Worm (Caenorhabditis elegans) whole organism, L1 larva: ENCODE data around the gene casy-1.

Source experiments
- C04F5.9 ChIP-seq: sonication (generic microtip); optimal IDR thresholded peaks from 2 replicates; lab custom pipeline; 2016; ENCODE audit warnings: missing genetic modification characterization, missing compliant biosample characterization
- aha-1 ChIP-seq: fragments of 150-350 bp; optimal IDR thresholded peaks from 2 replicates; lab custom pipeline; 2014; ENCODE audit warnings: missing biosample characterization, missing genetic modification characterization
- alr-1 ChIP-seq: fragments of 200-800 bp; sonication (Bioruptor generic); optimal IDR thresholded peaks from 2 replicates; lab custom pipeline; 2018; ENCODE audit warnings: borderline replicate concordance, mild to moderate bottlenecking, missing genetic modification characterization, missing compliant biosample characterization
- blmp-1 ChIP-seq: fragments of 150-350 bp; optimal IDR thresholded peaks from 2 replicates; lab custom pipeline; 2014; ENCODE audit warnings: missing biosample characterization, missing genetic modification characterization
- ceh-63 ChIP-seq: fragments of 200-800 bp; sonication (Bioruptor generic); optimal IDR thresholded peaks from 2 replicates; lab custom pipeline; 2018; ENCODE audit warnings: mild to moderate bottlenecking, missing genetic modification characterization, missing compliant biosample characterization
- ceh-90 ChIP-seq: sonication (generic microtip); optimal IDR thresholded peaks from 2 replicates; lab custom pipeline; 2016; ENCODE audit warnings: missing genetic modification characterization, missing compliant biosample characterization
- ces-1 ChIP-seq: fragments of 150-350 bp; optimal IDR thresholded peaks from 2 replicates; lab custom pipeline; 2014; ENCODE audit warnings: missing biosample characterization, missing genetic modification reagents, missing genetic modification characterization
- dpl-1 ChIP-seq, 3 experiments: fragments of 150-350 bp in 2 of 3; sonication (generic microtip) in 1 of 3; optimal IDR thresholded peaks; 2 replicates each; lab custom pipeline; 2014 to 2017; ENCODE audit warnings: missing biosample characterization in 3 of 3, missing genetic modification characterization in 3 of 3, missing genetic modification reagents in 3 of 3
- dsc-1 ChIP-seq: sonication (generic microtip); optimal IDR thresholded peaks from 2 replicates; lab custom pipeline; 2016; ENCODE audit warnings: mild to moderate bottlenecking, missing genetic modification characterization, missing compliant biosample characterization
- efl-3 ChIP-seq: fragments of 200-800 bp; sonication (Bioruptor generic); optimal IDR thresholded peaks from 2 replicates; lab custom pipeline; 2018; ENCODE audit warnings: mild to moderate bottlenecking, missing genetic modification characterization, missing compliant biosample characterization
- egl-13 ChIP-seq: sonication (generic microtip); optimal IDR thresholded peaks from 2 replicates; lab custom pipeline; 2016; ENCODE audit warnings: missing genotype, missing genetic modification reagents, missing genetic modification characterization, missing compliant biosample characterization
- egl-27 ChIP-seq, 2 experiments: fragments of 150-350 bp in 1 of 2; sonication (generic microtip); optimal IDR thresholded peaks; 3 replicates each; lab custom pipeline; 2017 to 2018; ENCODE audit warnings: missing biosample characterization in 2 of 2, missing genetic modification characterization in 2 of 2, missing genetic modification reagents in 2 of 2
- elt-2 ChIP-seq: sonication (generic microtip); optimal IDR thresholded peaks from 2 replicates; lab custom pipeline; 2016; ENCODE audit warnings: missing genetic modification characterization, mild to moderate bottlenecking, inconsistent platforms, missing compliant biosample characterization, missing genetic modification reagents
- elt-3 ChIP-seq, 6 experiments: fragments of 150-350 bp in 1 of 6; sonication (generic microtip); optimal IDR thresholded peaks; 2 replicates each; lab custom pipeline; 2017 to 2018; ENCODE audit warnings: missing biosample characterization in 6 of 6, missing genetic modification characterization in 6 of 6, inconsistent platforms in 1 of 6
- ets-5 ChIP-seq: fragments of 200-800 bp; sonication (Bioruptor generic); IDR thresholded peaks from 2 replicates; pipeline ENCODE4 v1.3.6; 2022; ENCODE audit warnings: missing genetic modification characterization, missing compliant biosample characterization
- fkh-10 ChIP-seq: sonication (generic microtip); optimal IDR thresholded peaks from 2 replicates; lab custom pipeline; 2017; ENCODE audit warnings: missing biosample characterization, missing genetic modification reagents, missing genetic modification characterization
- fkh-4 ChIP-seq: sonication (generic microtip); optimal IDR thresholded peaks from 2 replicates; lab custom pipeline; 2016; ENCODE audit warnings: missing compliant biosample characterization, missing genetic modification characterization, borderline replicate concordance
- fos-1 ChIP-seq: fragments of 150-350 bp; optimal IDR thresholded peaks from 2 replicates; lab custom pipeline; 2014; ENCODE audit warnings: missing biosample characterization, missing genetic modification characterization
- grh-1 ChIP-seq: fragments of 200-800 bp; sonication (Bioruptor generic); IDR thresholded peaks from 2 replicates; pipeline ENCODE4 v1.3.6; 2022; ENCODE audit warnings: missing genetic modification reagents, missing genetic modification characterization, missing compliant biosample characterization
- hlh-17 ChIP-seq: fragments of 200-800 bp; sonication (Bioruptor generic); optimal IDR thresholded peaks from 2 replicates; lab custom pipeline; 2018; ENCODE audit warnings: missing genetic modification characterization, mild to moderate bottlenecking, missing compliant biosample characterization, moderate library complexity, borderline replicate concordance
- hlh-4 ChIP-seq: sonication (generic microtip); optimal IDR thresholded peaks from 2 replicates; lab custom pipeline; 2016; ENCODE audit warnings: mild to moderate bottlenecking, missing genetic modification characterization, missing compliant biosample characterization
- lin-13 ChIP-seq: fragments of 150-350 bp; optimal IDR thresholded peaks from 2 replicates; lab custom pipeline; 2014; ENCODE audit warnings: missing biosample characterization, missing genetic modification reagents, missing genetic modification characterization
- lin-15B ChIP-seq: fragments of 150-350 bp; sonication (generic microtip); optimal IDR thresholded peaks from 3 replicates; lab custom pipeline; 2014; ENCODE audit warnings: missing biosample characterization, missing genetic modification characterization
- lin-39 ChIP-seq: fragments of 150-350 bp; optimal IDR thresholded peaks from 2 replicates; lab custom pipeline; 2014; ENCODE audit warnings: missing biosample characterization, missing genetic modification reagents, missing genetic modification characterization
- lsy-2 ChIP-seq, 2 experiments: fragments of 150-350 bp; optimal IDR thresholded peaks; 2 replicates each; lab custom pipeline; 2014; ENCODE audit warnings: missing biosample characterization in 2 of 2, missing genetic modification characterization in 2 of 2
- mab-9 ChIP-seq: fragments of 200-800 bp; sonication (Bioruptor generic); IDR thresholded peaks from 2 replicates; pipeline ENCODE4 v1.3.6; 2022; ENCODE audit warnings: missing genetic modification reagents, missing genetic modification characterization, missing compliant biosample characterization
- mdl-1 ChIP-seq, 2 experiments: fragments of 150-350 bp; optimal IDR thresholded peaks; 2 replicates each; lab custom pipeline; 2014 to 2017; ENCODE audit warnings: missing biosample characterization in 2 of 2, missing genetic modification characterization in 2 of 2, inconsistent platforms in 1 of 2
- mef-2 ChIP-seq: fragments of 150-350 bp; optimal IDR thresholded peaks from 2 replicates; lab custom pipeline; 2014; ENCODE audit warnings: missing biosample characterization, missing genetic modification characterization
- nhr-19 ChIP-seq: fragments of 200-800 bp; sonication (Bioruptor generic); conservative IDR thresholded peaks from 2 replicates; pipeline ENCODE4 v1.3.6; 2022; ENCODE audit warnings: missing genetic modification characterization, missing compliant biosample characterization
- nhr-20 ChIP-seq: sonication (generic microtip); optimal IDR thresholded peaks from 2 replicates; lab custom pipeline; 2016; ENCODE audit warnings: mild to moderate bottlenecking, missing genetic modification characterization, missing compliant biosample characterization
- nhr-237 ChIP-seq: fragments of 150-350 bp; optimal IDR thresholded peaks from 2 replicates; lab custom pipeline; 2014; ENCODE audit warnings: missing biosample characterization, missing genetic modification characterization
- nhr-47 ChIP-seq: sonication (generic microtip); optimal IDR thresholded peaks from 2 replicates; lab custom pipeline; 2016; ENCODE audit warnings: mild to moderate bottlenecking, missing genetic modification characterization, moderate library complexity, missing compliant biosample characterization
- nhr-77 ChIP-seq: fragments of 150-350 bp; optimal IDR thresholded peaks from 2 replicates; lab custom pipeline; 2014; ENCODE audit warnings: missing biosample characterization, missing genetic modification characterization
- nhr-84 ChIP-seq: sonication (generic microtip); optimal IDR thresholded peaks from 2 replicates; lab custom pipeline; 2017; ENCODE audit warnings: missing biosample characterization, missing genetic modification characterization
- nhr-90 ChIP-seq: sonication (generic microtip); optimal IDR thresholded peaks from 2 replicates; lab custom pipeline; 2016; ENCODE audit warnings: mild to moderate bottlenecking, missing genetic modification characterization, missing compliant biosample characterization; ENCODE audit not compliant: poor library complexity
- pax-3 ChIP-seq: fragments of 200-800 bp; sonication (Bioruptor generic); optimal IDR thresholded peaks from 2 replicates; lab custom pipeline; 2018; ENCODE audit warnings: mild to moderate bottlenecking, missing genetic modification characterization, moderate library complexity, missing compliant biosample characterization
- snu-23 ChIP-seq: sonication (generic microtip); optimal IDR thresholded peaks from 2 replicates; lab custom pipeline; 2016; ENCODE audit warnings: missing genetic modification characterization, missing compliant biosample characterization
- sox-4 ChIP-seq: sonication (generic microtip); optimal IDR thresholded peaks from 2 replicates; lab custom pipeline; 2016; ENCODE audit warnings: missing genetic modification characterization, missing compliant biosample characterization
- swsn-7 ChIP-seq: sonication (generic microtip); optimal IDR thresholded peaks from 2 replicates; lab custom pipeline; 2016; ENCODE audit warnings: missing genetic modification characterization, missing compliant biosample characterization
- tbx-2 ChIP-seq: sonication (generic microtip); optimal IDR thresholded peaks from 2 replicates; lab custom pipeline; 2016; ENCODE audit warnings: missing genetic modification characterization, missing compliant biosample characterization
- unc-130 ChIP-seq: fragments of 150-350 bp; optimal IDR thresholded peaks from 2 replicates; lab custom pipeline; 2017; ENCODE audit warnings: missing biosample characterization, missing genetic modification characterization, inconsistent platforms
- unc-30 ChIP-seq: sonication (generic microtip); optimal IDR thresholded peaks from 2 replicates; lab custom pipeline; 2017; ENCODE audit warnings: missing biosample characterization, missing genetic modification characterization
- unc-62 ChIP-seq: fragments of 150-350 bp; optimal IDR thresholded peaks from 2 replicates; lab custom pipeline; 2014; ENCODE audit warnings: missing biosample characterization, missing genetic modification reagents, missing genetic modification characterization
- unc-98 ChIP-seq: fragments of 200-800 bp; sonication (Bioruptor generic); IDR thresholded peaks from 2 replicates; pipeline ENCODE4 v1.3.6; 2022; ENCODE audit warnings: missing genetic modification characterization, missing compliant biosample characterization
- vab-15 ChIP-seq: sonication (generic microtip); optimal IDR thresholded peaks from 2 replicates; lab custom pipeline; 2017; ENCODE audit warnings: missing genotype, mild to moderate bottlenecking, missing genetic modification characterization, missing compliant biosample characterization
- zip-4 ChIP-seq: fragments of 200-800 bp; sonication (Bioruptor generic); optimal IDR thresholded peaks from 2 replicates; lab custom pipeline; 2018; ENCODE audit warnings: mild to moderate bottlenecking, missing genetic modification characterization, moderate library complexity, missing compliant biosample characterization
- ztf-11 ChIP-seq, 2 experiments: sonication (generic microtip); optimal IDR thresholded peaks; 2 replicates each; lab custom pipeline; 2016 to 2017; ENCODE audit warnings: missing genetic modification characterization in 2 of 2, missing biosample characterization in 1 of 2, missing compliant biosample characterization in 1 of 2

The casy-1 gene

DNA sequence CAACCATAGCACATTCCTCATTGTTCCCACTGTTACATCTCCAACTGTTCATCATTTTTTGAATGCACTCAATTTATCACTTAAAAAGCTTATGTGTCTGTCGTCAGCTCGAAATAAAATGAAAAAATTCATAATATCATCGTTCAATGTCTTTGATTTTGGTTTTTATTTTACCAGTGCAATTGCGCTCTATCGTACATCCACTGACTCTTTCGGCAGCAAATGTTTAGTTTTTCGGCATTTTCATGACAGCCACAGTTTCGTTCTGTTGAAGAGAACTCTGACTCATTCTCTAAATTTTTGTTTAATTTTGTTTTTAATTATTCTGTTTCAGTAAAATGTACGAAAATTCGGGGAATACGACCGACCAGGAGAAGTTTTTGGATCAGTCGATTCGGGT is 49.0 kb downstream of the casy-1 start, which contains the start of gene vps-35 (continued):
- no peak for TF ChIP-seq mab-9 (GFP tag; lab: Robert Waterston, UW)
- no peak for TF ChIP-seq unc-30 (tag; lab: Kevin White, UChicago)
- TF ChIP-seq elt-2: no peak
- TF ChIP-seq tbx-2 (tag; lab: Kevin White, UChicago): no peak
- TF ChIP-seq nhr-237 (tag; lab: Kevin White, UChicago): no peak
- TF ChIP-seq unc-62: no peak
- no peak for TF ChIP-seq fkh-10 (GFP tag; lab: Kevin White, UChicago)
- no peak for TF ChIP-seq aha-1 (tag; lab: Kevin White, UChicago)
- TF ChIP-seq nhr-90 (tag; lab: Kevin White, UChicago): no peak
- TF ChIP-seq unc-98 (GFP tag; lab: Robert Waterston, UW): no peak
- TF ChIP-seq nhr-20 (tag; lab: Kevin White, UChicago): peak; percentile 32
- TF ChIP-seq nhr-84 (tag; lab: Kevin White, UChicago): no peak
- TF ChIP-seq nhr-77 (tag; lab: Kevin White, UChicago): no peak
- peak in 2 of 3 experiments; percentile 49 to 58 for TF ChIP-seq dpl-1 (GFP tag; optimal IDR thresholded peaks at IDR 0.05; lab: Kevin White, UChicago)
- no peak for TF ChIP-seq ets-5 (GFP tag; lab: Robert Waterston, UW)
- no peak for TF ChIP-seq hlh-4 (tag; lab: Kevin White, UChicago)
- no peak for TF ChIP-seq zip-4
- TF ChIP-seq fos-1 (tag; lab: Kevin White, UChicago): no peak
- TF ChIP-seq C04F5.9 (tag; lab: Kevin White, UChicago): no peak
- TF ChIP-seq ces-1 (GFP tag; lab: Kevin White, UChicago): no peak
- no peak for TF ChIP-seq ceh-63
- no peak for TF ChIP-seq dsc-1 (tag; lab: Kevin White, UChicago)
- TF ChIP-seq egl-13: no peak
- no peak for TF ChIP-seq sox-4
- TF ChIP-seq mdl-1 (tag; optimal IDR thresholded peaks at IDR 0.05; lab: Kevin White, UChicago): no peak
- TF ChIP-seq nhr-47 (tag; lab: Kevin White, UChicago): no peak
- TF ChIP-seq efl-3: no peak
- TF ChIP-seq grh-1 (GFP tag; lab: Robert Waterston, UW): no peak
- TF ChIP-seq fkh-4 (tag; lab: Kevin White, UChicago): no peak
- TF ChIP-seq hlh-17 (GFP tag; lab: Kevin White, UChicago): no peak
- TF ChIP-seq alr-1 (tag; lab: Kevin White, UChicago): no peak
- no peak for TF ChIP-seq swsn-7 (tag; lab: Kevin White, UChicago)
- no peak for TF ChIP-seq elt-3 (tag; optimal IDR thresholded peaks at IDR 0.05; lab: Kevin White, UChicago)
- TF ChIP-seq blmp-1 (tag; lab: Kevin White, UChicago): peak; percentile 64
- peak; percentile 19 to 62 for TF ChIP-seq lsy-2 (tag; optimal IDR thresholded peaks at IDR 0.05; lab: Kevin White, UChicago)
- no peak for TF ChIP-seq ztf-11 (tag; optimal IDR thresholded peaks at IDR 0.05; lab: Kevin White, UChicago)
- TF ChIP-seq vab-15 (tag; lab: Kevin White, UChicago): no peak
- TF ChIP-seq lin-15B (tag; lab: Kevin White, UChicago): peak; percentile 4
- TF ChIP-seq snu-23 (GFP tag; lab: Kevin White, UChicago): peak; percentile 26
- no peak for TF ChIP-seq mef-2 (tag; lab: Kevin White, UChicago)
- TF ChIP-seq nhr-19 (GFP tag; lab: Robert Waterston, UW): no peak
- no peak for TF ChIP-seq ceh-90 (tag; lab: Kevin White, UChicago)
- TF ChIP-seq lin-13: no peak
- no peak for TF ChIP-seq pax-3 (tag; lab: Kevin White, UChicago)
- no peak for TF ChIP-seq egl-27 (tag; optimal IDR thresholded peaks at IDR 0.05; lab: Kevin White, UChicago)
- TF ChIP-seq lin-39 (tag; lab: Kevin White, UChicago): no peak
- TF ChIP-seq unc-130: no peak
